Worm (Caenorhabditis elegans) whole organism, young adult: Measurements from ENCODE around the gene nth-1.

Experiments used
- F57A8.1 ChIP-seq: fragments of 200-800 bp; sonication (Bioruptor generic); optimal IDR thresholded peaks from 2 replicates; lab custom pipeline; 2018; ENCODE audit warnings: mild to moderate bottlenecking, missing genetic modification characterization, moderate library complexity, missing compliant biosample characterization
- T26A5.8 ChIP-seq: sonication (generic microtip); optimal IDR thresholded peaks from 2 replicates; lab custom pipeline; 2016; ENCODE audit warnings: missing genetic modification characterization, missing compliant biosample characterization
- dpff-1 ChIP-seq: sonication (generic microtip); optimal IDR thresholded peaks from 2 replicates; lab custom pipeline; 2017; ENCODE audit warnings: mild to moderate bottlenecking, missing genetic modification characterization, missing compliant biosample characterization
- ets-4 ChIP-seq: fragments of 200-800 bp; sonication (Bioruptor generic); optimal IDR thresholded peaks from 2 replicates; lab custom pipeline; 2018; ENCODE audit warnings: mild to moderate bottlenecking, missing genetic modification characterization, missing compliant biosample characterization
- hmg-1.2 ChIP-seq: fragments of 200-800 bp; sonication (Bioruptor generic); IDR thresholded peaks from 2 replicates; pipeline ENCODE4 v1.3.6; 2022; ENCODE audit warnings: missing genetic modification reagents, missing genetic modification characterization, missing compliant biosample characterization
- hmg-20 ChIP-seq: fragments of 200-800 bp; sonication (Bioruptor generic); IDR thresholded peaks from 2 replicates; pipeline ENCODE4 v1.3.6; 2022; ENCODE audit warnings: missing genetic modification reagents, missing genetic modification characterization, missing compliant biosample characterization
- hsf-1 ChIP-seq: fragments of 200-800 bp; sonication (Bioruptor generic); IDR thresholded peaks from 2 replicates; pipeline ENCODE4 v1.3.6; 2022; ENCODE audit warnings: missing genetic modification reagents, missing genetic modification characterization, missing compliant biosample characterization
- mxl-1 ChIP-seq: sonication (generic microtip); optimal IDR thresholded peaks from 2 replicates; lab custom pipeline; 2016; ENCODE audit warnings: missing genetic modification characterization, missing compliant biosample characterization
- nfya-1 ChIP-seq: sonication (generic microtip); optimal IDR thresholded peaks from 2 replicates; lab custom pipeline; 2017; ENCODE audit warnings: antibody characterized with exemption, missing compliant biosample characterization, missing genetic modification characterization, borderline replicate concordance; ENCODE audit not compliant: insufficient read depth
- pha-4 ChIP-seq: fragments of 150-350 bp; sonication (generic microtip); optimal IDR thresholded peaks from 2 replicates; lab custom pipeline; 2014; ENCODE audit warnings: missing biosample characterization, missing genetic modification reagents, missing genetic modification characterization
- snpc-4 ChIP-seq, 5 experiments: fragments of 150-350 bp in 1 of 5; sonication (generic microtip) in 4 of 5; optimal IDR thresholded peaks; 2 replicates each; lab custom pipeline; 2014 to 2018; ENCODE audit warnings: missing genetic modification characterization in 5 of 5, missing biosample characterization in 3 of 5, antibody characterized with exemption in 2 of 5, mild to moderate bottlenecking in 2 of 5, missing compliant biosample characterization in 2 of 5, missing genotype in 2 of 5, moderate library complexity in 2 of 5, missing genetic modification reagents in 1 of 5

DNA sequence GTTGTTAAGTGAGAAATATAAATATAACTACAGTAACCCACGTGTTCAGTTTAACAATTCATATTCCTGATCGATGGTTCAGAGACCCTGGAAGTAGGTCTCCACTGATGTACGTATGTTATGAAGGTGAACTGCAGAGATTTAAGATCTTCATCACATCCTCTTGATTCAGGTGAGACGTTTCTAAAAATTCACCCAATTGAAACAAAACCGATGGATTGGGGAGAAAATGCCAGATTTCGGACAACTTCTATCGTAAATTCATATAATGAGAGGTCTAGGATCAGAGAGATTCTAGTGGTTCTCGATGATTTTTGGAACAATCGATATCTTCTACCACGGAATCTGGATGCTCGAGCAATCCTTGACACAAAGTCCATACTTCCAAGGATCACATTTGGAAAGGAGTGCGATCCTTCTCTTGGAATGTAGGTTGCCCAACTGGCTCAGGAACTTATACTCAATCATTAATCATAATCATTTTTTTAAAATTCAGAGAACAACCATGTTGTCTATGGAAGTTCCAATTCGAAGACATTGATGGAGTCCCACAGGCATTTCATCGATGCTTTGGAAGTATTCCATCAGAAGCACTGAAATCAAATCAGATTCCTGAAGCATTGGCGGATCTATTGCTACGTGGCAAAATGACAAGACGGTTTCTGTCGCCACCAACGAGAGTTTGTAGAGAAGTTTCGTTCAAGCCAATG is at the start of gene nth-1, which contains the start of gene R10E4.7:
- TF ChIP-seq hmg-20 (GFP tag; lab: Robert Waterston, UW), result no peak
- no peak for TF ChIP-seq F57A8.1 (GFP tag; lab: Kevin White, UChicago)
- TF ChIP-seq nfya-1, result no peak
- no peak for TF ChIP-seq pha-4 (tag; lab: Kevin White, UChicago)
- no peak for TF ChIP-seq hsf-1
- TF ChIP-seq dpff-1 (tag; lab: Kevin White, UChicago), result no peak
- no peak for TF ChIP-seq mxl-1
- no peak for TF ChIP-seq hmg-1.2 (GFP tag; lab: Robert Waterston, UW)
- TF ChIP-seq ets-4 (GFP tag; lab: Kevin White, UChicago), result no peak
- no peak for TF ChIP-seq snpc-4 (GFP tag; optimal IDR thresholded peaks at IDR 0.05; lab: Kevin White, UChicago)
- TF ChIP-seq snpc-4 (tag; optimal IDR thresholded peaks at IDR 0.05; lab: Kevin White, UChicago), result no peak
- no peak for TF ChIP-seq T26A5.8 (tag; lab: Kevin White, UChicago)
